Worm (Caenorhabditis elegans): ENCODE data around the gene B0554.1.

- TF ChIP-seq ztf-29 (GFP tag; IDR thresholded peaks at IDR 0.05) (no peak), flt-1 (GFP tag; IDR thresholded peaks at IDR 0.05) (no peak), tab-1 (GFP tag; IDR thresholded peaks at IDR 0.05) (no peak), cog-1 (tag; optimal IDR thresholded peaks at IDR 0.05) (no peak), klf-2 (GFP tag; conservative IDR thresholded peaks at IDR 0.05) (no peak)
Observed at ce11 chrV:484285-484890, 46.2 kb downstream of the B0554.1 start, which contains the start of gene nhr-212.
